Fruit fly (Drosophila melanogaster): ENCODE data around the gene squ.

The squ gene

DNA sequence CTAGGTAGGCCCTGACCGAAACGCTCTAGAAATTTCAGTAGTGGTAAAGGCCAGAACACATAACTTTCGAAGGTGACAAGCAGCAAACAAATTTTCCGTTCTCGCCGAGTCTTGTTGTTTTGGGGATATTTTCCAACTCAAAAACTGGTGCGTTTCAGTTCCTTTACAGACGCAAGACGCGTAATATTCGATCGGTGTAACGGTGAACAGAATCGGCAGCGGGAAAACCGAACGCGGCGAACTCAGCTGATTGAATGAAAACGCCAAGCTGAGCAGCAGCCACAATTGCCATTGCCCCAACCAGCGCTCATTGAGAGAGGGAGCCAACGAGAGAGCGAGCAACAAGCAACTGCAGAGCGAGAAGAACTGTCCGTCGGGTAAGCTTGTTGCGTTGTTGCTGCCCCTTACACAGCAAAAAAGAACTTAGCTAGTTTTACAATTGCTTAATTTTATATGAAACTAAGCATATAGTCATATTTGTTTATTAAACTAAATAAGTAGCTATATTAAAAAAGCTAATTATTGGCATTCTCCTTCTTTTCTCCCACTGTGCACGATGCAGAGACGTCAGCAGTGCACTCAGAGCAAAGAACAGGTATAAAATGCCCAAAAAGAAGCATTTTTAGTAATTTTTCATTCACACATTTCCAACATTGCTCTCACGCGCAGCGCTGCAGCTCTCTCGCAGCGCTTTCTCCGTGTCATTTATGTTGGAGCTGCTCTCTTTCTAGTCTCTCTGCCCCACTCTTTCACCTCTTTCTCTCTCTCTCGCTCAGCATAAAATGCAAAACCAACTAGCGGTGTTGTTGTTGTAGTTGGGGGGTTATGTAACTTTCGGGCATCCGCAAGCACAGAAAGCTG, 36.2 kb downstream of the squ start, which contains the start of the genes Cyt-c-d and CG31808 (continued):
- TF ChIP-seq Bdp1 (GFP tag; optimal IDR thresholded peaks at IDR 0.05) (peak; percentile 85), fu2 (GFP tag; optimal IDR thresholded peaks at IDR 0.05) (peak; percentile 83), CG12391 (tag; optimal IDR thresholded peaks at IDR 0.05) (peak; percentile 99), CG33213 (GFP tag; optimal IDR thresholded peaks at IDR 0.05) (peak; percentile 89), CG3163 (GFP tag; optimal IDR thresholded peaks at IDR 0.05) (peak; percentile 60), CG17328 (GFP tag; IDR thresholded peaks at IDR 0.05) (peak; percentile 99), Fer1 (GFP tag; optimal IDR thresholded peaks at IDR 0.05) (peak; percentile 97), chif (GFP tag; optimal IDR thresholded peaks at IDR 0.05) (peak; percentile 94 to 96), H15 (GFP tag; IDR thresholded peaks at IDR 0.05) (peak; percentile 98), CG9437 (GFP tag; optimal IDR thresholded peaks at IDR 0.05) (peak; percentile 85), ewg (GFP tag; optimal IDR thresholded peaks at IDR 0.05) (peak; percentile 95), B-H2 (GFP tag; optimal IDR thresholded peaks at IDR 0.05) (peak; percentile 63), eyg (GFP tag; optimal IDR thresholded peaks at IDR 0.05) (peak; percentile 83), ara (GFP tag; IDR thresholded peaks at IDR 0.05) (peak; percentile 98), gcm2 (GFP tag; optimal IDR thresholded peaks at IDR 0.05) (peak; percentile 93), Deaf1 (tag; optimal IDR thresholded peaks at IDR 0.05) (peak; percentile 83), kah (GFP tag; optimal IDR thresholded peaks at IDR 0.05) (peak; percentile 90), Taf1 (GFP tag; IDR thresholded peaks at IDR 0.05) (peak; percentile 80), CG5953 (GFP tag; IDR thresholded peaks at IDR 0.05) (peak; percentile 96), gem (tag; optimal IDR thresholded peaks at IDR 0.05) (peak; percentile 99), hth (optimal IDR thresholded peaks at IDR 0.05) (no peak), CG14014 (GFP tag; IDR thresholded peaks at IDR 0.05) (peak; percentile 96), C15 (GFP tag; IDR thresholded peaks at IDR 0.05) (peak; percentile 88), CG14965 (GFP tag; optimal IDR thresholded peaks at IDR 0.05; ENCODE audit: borderline replicate concordance) (peak; percentile 58), bigmax (GFP tag; optimal IDR thresholded peaks at IDR 0.05) (peak; percentile 48), CG10209 (GFP tag; optimal IDR thresholded peaks at IDR 0.05) (peak; percentile 98), HmgD (GFP tag; optimal IDR thresholded peaks at IDR 0.05) (peak; percentile 57), sr (GFP tag; IDR thresholded peaks at IDR 0.05) (peak; percentile 87), chn (GFP tag; optimal IDR thresholded peaks at IDR 0.05) (peak; percentile 96), CG8089 (GFP tag; optimal IDR thresholded peaks at IDR 0.05) (peak; percentile 87), abd-A (tag; optimal IDR thresholded peaks at IDR 0.05) (peak; percentile 55), CG8765 (GFP tag; IDR thresholded peaks at IDR 0.05) (peak; percentile 83), GATAe (GFP tag; conservative IDR thresholded peaks at IDR 0.05) (peak; percentile 86), slp2 (GFP tag; optimal IDR thresholded peaks at IDR 0.05) (peak; percentile 88), lbe (GFP tag; optimal IDR thresholded peaks at IDR 0.05) (peak; percentile 93), CrebB (tag; optimal IDR thresholded peaks at IDR 0.05) (peak; percentile 95), ci (GFP tag; IDR thresholded peaks at IDR 0.05) (peak; percentile 99), gcm (GFP tag; optimal IDR thresholded peaks at IDR 0.05) (peak; percentile 98), ftz-f1 (GFP tag; optimal IDR thresholded peaks at IDR 0.05) (peak; percentile 49), ken (GFP tag; IDR thresholded peaks at IDR 0.05) (peak; percentile 98), CG12219 (GFP tag; optimal IDR thresholded peaks at IDR 0.05) (peak; percentile 97), pum (GFP tag; optimal IDR thresholded peaks at IDR 0.05) (peak; percentile 90), slbo (GFP tag; IDR thresholded peaks at IDR 0.05) (peak; percentile 96), CG13775 (GFP tag; optimal IDR thresholded peaks at IDR 0.05) (peak; percentile 97), tx (GFP tag; optimal IDR thresholded peaks at IDR 0.05) (peak; percentile 90), CG18262 (tag; optimal IDR thresholded peaks at IDR 0.05) (peak; percentile 98), CG3407 (GFP tag; optimal IDR thresholded peaks at IDR 0.05) (peak; percentile 96), Sox102F (GFP tag; optimal IDR thresholded peaks at IDR 0.05) (peak; percentile 99), cad (GFP tag; optimal IDR thresholded peaks at IDR 0.05) (no peak), grn (GFP tag; optimal IDR thresholded peaks at IDR 0.05) (peak; percentile 76)

Measured in whole organism, embryonic.